Worm (Caenorhabditis elegans): ENCODE results near the gene arrd-18.

DNA sequence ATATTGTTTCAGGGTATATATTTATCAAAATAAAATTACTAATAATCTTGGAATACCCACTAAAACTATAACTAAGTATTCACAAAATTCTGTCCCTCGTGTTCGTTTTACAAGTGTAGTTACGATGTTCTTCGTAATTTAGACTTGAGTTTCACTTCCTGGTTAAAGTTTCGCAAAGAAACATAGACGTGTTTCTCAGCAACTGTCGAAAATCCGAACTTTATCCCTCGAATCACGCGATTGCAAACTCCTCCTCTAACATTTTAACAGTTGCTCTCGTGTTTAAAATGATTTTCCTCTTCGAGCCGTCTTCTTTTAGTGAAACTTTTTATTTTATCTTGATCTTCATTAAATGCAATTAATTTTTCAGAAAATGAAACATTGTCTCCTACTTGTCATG lies 31.9 kb downstream of the arrd-18 start, which contains the start of gene T28A11.2:
- no peak for TF ChIP-seq ref-1 (GFP tag; conservative IDR thresholded peaks at IDR 0.05)
- no peak for TF ChIP-seq flt-1 (GFP tag; IDR thresholded peaks at IDR 0.05)
- TF ChIP-seq ztf-23 (GFP tag; IDR thresholded peaks at IDR 0.05), result no peak
- TF ChIP-seq cog-1 (tag; optimal IDR thresholded peaks at IDR 0.05), result no peak
- no peak for TF ChIP-seq tab-1 (GFP tag; IDR thresholded peaks at IDR 0.05)
- no peak for TF ChIP-seq med-1 (GFP tag; optimal IDR thresholded peaks at IDR 0.05; ENCODE audit: insufficient read depth)

All from whole organism, midembryonic.